Worm (Caenorhabditis elegans) whole organism, late embryonic: ENCODE measurements around the gene ddl-3.

ENCODE experiments used
- C08G9.2 ChIP-seq: sonication (generic microtip); optimal IDR thresholded peaks from 2 replicates; lab custom pipeline; 2016; ENCODE audit warnings: mild to moderate bottlenecking, missing genetic modification characterization, moderate library complexity, missing compliant biosample characterization
- K09A11.1 ChIP-seq: sonication (generic microtip); optimal IDR thresholded peaks from 2 replicates; lab custom pipeline; 2017; ENCODE audit warnings: antibody characterized with exemption, mild to moderate bottlenecking, missing genetic modification characterization, missing compliant biosample characterization; ENCODE audit not compliant: insufficient read depth
- ama-1 ChIP-seq: fragments of 150-350 bp; optimal IDR thresholded peaks from 2 replicates; lab custom pipeline; 2014
- ceh-22 ChIP-seq: sonication (generic microtip); optimal IDR thresholded peaks from 2 replicates; lab custom pipeline; 2017; ENCODE audit warnings: missing biosample characterization, missing genetic modification characterization
- ceh-30 ChIP-seq: fragments of 150-350 bp; optimal IDR thresholded peaks from 2 replicates; lab custom pipeline; 2014; ENCODE audit warnings: missing biosample characterization, missing genetic modification characterization
- dmd-4 ChIP-seq: sonication (generic microtip); optimal IDR thresholded peaks from 2 replicates; lab custom pipeline; 2016; ENCODE audit warnings: borderline replicate concordance, missing genetic modification characterization, missing compliant biosample characterization
- hlh-13 ChIP-seq: fragments of 200-800 bp; sonication (Bioruptor generic); optimal IDR thresholded peaks from 2 replicates; lab custom pipeline; 2018; ENCODE audit warnings: mild to moderate bottlenecking, missing genetic modification characterization, missing compliant biosample characterization
- hlh-15 ChIP-seq: sonication (generic microtip); optimal IDR thresholded peaks from 2 replicates; lab custom pipeline; 2016; ENCODE audit warnings: missing genetic modification characterization, missing compliant biosample characterization
- hlh-30 ChIP-seq: sonication (generic microtip); optimal IDR thresholded peaks from 2 replicates; lab custom pipeline; 2017; ENCODE audit warnings: antibody characterized with exemption, missing genetic modification characterization, missing compliant biosample characterization; ENCODE audit not compliant: insufficient read depth
- hlh-8 ChIP-seq: sonication (generic microtip); optimal IDR thresholded peaks from 2 replicates; lab custom pipeline; 2016; ENCODE audit warnings: missing genotype, missing genetic modification characterization, missing compliant biosample characterization
- npax-4 ChIP-seq: sonication (generic microtip); optimal IDR thresholded peaks from 2 replicates; lab custom pipeline; 2016; ENCODE audit warnings: missing genetic modification characterization, missing compliant biosample characterization
- pha-4 ChIP-seq: fragments of 150-350 bp; optimal IDR thresholded peaks from 2 replicates; lab custom pipeline; 2018; ENCODE audit warnings: missing biosample characterization, missing genetic modification reagents, missing genetic modification characterization
- sox-2 ChIP-seq: fragments of 200-800 bp; sonication (Bioruptor generic); IDR thresholded peaks from 2 replicates; pipeline ENCODE4 v1.3.6; 2022; ENCODE audit warnings: missing genetic modification reagents, missing genetic modification characterization, missing compliant biosample characterization
- tbx-2 ChIP-seq: sonication (generic microtip); optimal IDR thresholded peaks from 2 replicates; lab custom pipeline; 2016; ENCODE audit warnings: missing genetic modification characterization, missing compliant biosample characterization

DNA sequence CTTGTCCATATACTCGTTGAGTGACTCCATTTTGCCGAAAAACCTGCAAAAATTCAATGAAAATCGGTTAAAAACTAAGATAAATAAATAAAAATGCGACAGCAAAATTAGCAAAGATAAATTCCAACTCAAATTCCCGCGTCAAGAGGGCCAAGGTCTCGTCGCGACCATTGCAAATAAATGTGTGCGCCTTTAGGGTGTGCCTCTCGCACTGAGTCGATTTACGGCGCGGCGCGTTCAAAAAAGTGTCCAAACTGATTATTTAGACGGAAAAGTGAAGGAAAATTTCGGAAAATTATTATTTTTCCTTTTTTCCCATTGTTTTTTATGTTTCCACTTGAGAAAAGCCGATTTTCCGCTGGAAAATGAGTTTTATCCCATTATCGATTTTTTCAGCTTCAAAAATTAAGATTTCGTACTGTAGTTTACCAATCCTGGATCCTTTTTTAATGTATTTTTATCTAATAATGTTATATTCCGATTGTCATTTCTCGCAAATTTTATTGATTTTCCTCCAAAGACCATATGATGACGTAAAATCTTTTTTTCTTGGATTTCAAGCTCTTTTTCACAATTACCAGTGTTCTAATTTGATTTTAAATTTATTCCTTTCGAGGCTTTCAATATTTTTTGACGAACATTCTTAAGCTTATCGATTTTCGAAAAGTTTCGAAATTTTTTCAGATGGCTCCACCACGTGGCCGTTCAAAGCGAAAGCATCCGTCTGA, 45.9 kb upstream of the ddl-3 start, which contains the start of the genes kbp-3 and nurf-1:
- TF ChIP-seq ceh-30 (no peak), tbx-2 (tag; lab: Kevin White, UChicago) (peak; percentile 38), C08G9.2 (tag; lab: Kevin White, UChicago) (no peak), hlh-30 (tag; lab: Kevin White, UChicago) (no peak), sox-2 (no peak), K09A11.1 (tag; lab: Kevin White, UChicago) (no peak), hlh-15 (no peak), pha-4 (tag; lab: Kevin White, UChicago) (no peak), dmd-4 (tag; lab: Kevin White, UChicago) (no peak), npax-4 (tag; lab: Kevin White, UChicago) (no peak), hlh-8 (no peak), ama-1 (lab: Kevin White, UChicago) (no peak), ceh-22 (tag; lab: Kevin White, UChicago) (no peak), hlh-13 (no peak)
